Fruit fly (Drosophila melanogaster) whole organism, adult: Measurements from ENCODE around the gene ome.

Experiments
- CG11617 ChIP-seq: fragments of 200-800 bp; sonication (Bioruptor generic); optimal IDR thresholded peaks from 2 replicates; lab custom pipeline; 2017; ENCODE audit warnings: mild to moderate bottlenecking, missing biosample characterization, missing genetic modification reagents, missing genetic modification characterization
- CG12768 ChIP-seq: fragments of 200-800 bp; sonication (Bioruptor generic); optimal IDR thresholded peaks from 2 replicates; lab custom pipeline; 2017; ENCODE audit warnings: missing biosample characterization, missing genetic modification characterization, mild to moderate bottlenecking, moderate library complexity, missing genetic modification reagents
- CG14711 ChIP-seq: fragments of 200-800 bp; sonication (Bioruptor generic); optimal IDR thresholded peaks from 2 replicates; lab custom pipeline; 2018; ENCODE audit warnings: missing biosample characterization, mild to moderate bottlenecking, missing genetic modification characterization, moderate library complexity
- CG1620 ChIP-seq: fragments of 200-800 bp; sonication (Bioruptor generic); optimal IDR thresholded peaks from 2 replicates; lab custom pipeline; 2016; ENCODE audit warnings: missing biosample characterization, missing genetic modification characterization
- CG33017 ChIP-seq: fragments of 200-800 bp; sonication (Bioruptor generic); optimal IDR thresholded peaks from 2 replicates; lab custom pipeline; 2018; ENCODE audit warnings: missing biosample characterization, mild to moderate bottlenecking, missing genetic modification characterization, moderate library complexity
- CG5204 ChIP-seq: fragments of 200-800 bp; sonication (Bioruptor generic); optimal IDR thresholded peaks from 2 replicates; lab custom pipeline; 2016; ENCODE audit warnings: missing biosample characterization, missing genetic modification characterization
- CG7045 ChIP-seq: fragments of 200-800 bp; sonication (Bioruptor generic); optimal IDR thresholded peaks from 2 replicates; lab custom pipeline; 2017; ENCODE audit warnings: missing biosample characterization, mild to moderate bottlenecking, missing genetic modification characterization
- CG7101 ChIP-seq: fragments of 200-800 bp; sonication (Bioruptor generic); optimal IDR thresholded peaks from 2 replicates; lab custom pipeline; 2018; ENCODE audit warnings: missing biosample characterization, mild to moderate bottlenecking, missing genetic modification characterization, moderate library complexity
- Clk ChIP-seq: fragments of 200-800 bp; sonication (Bioruptor generic); optimal IDR thresholded peaks from 2 replicates; lab custom pipeline; 2017; ENCODE audit warnings: missing biosample characterization, missing genetic modification characterization
- Crg-1 ChIP-seq: fragments of 200-800 bp; sonication (Bioruptor generic); optimal IDR thresholded peaks from 2 replicates; lab custom pipeline; 2016; ENCODE audit warnings: missing biosample characterization, missing genetic modification characterization
- Hr96 ChIP-seq: fragments of 200-800 bp; sonication (Bioruptor generic); optimal IDR thresholded peaks from 2 replicates; lab custom pipeline; 2016; ENCODE audit warnings: missing biosample characterization, missing genetic modification characterization
- Mnt ChIP-seq: fragments of 200-800 bp; sonication (Bioruptor generic); optimal IDR thresholded peaks from 2 replicates; lab custom pipeline; 2016; ENCODE audit warnings: missing biosample characterization, mild to moderate bottlenecking, missing genetic modification characterization
- bab1 ChIP-seq: fragments of 200-800 bp; sonication (Bioruptor generic); optimal IDR thresholded peaks from 3 replicates; lab custom pipeline; 2019; ENCODE audit warnings: missing biosample characterization, mild to moderate bottlenecking, missing genetic modification characterization, moderate library complexity
- cic ChIP-seq: fragments of 200-800 bp; sonication (Bioruptor generic); optimal IDR thresholded peaks from 2 replicates; lab custom pipeline; 2017; ENCODE audit warnings: missing biosample characterization, mild to moderate bottlenecking, missing genetic modification characterization, moderate library complexity
- cnc ChIP-seq, 2 experiments: fragments of >200 bp; optimal IDR thresholded peaks; 2 replicates each; lab custom pipeline; 2017
- kay ChIP-seq: fragments of 200-800 bp; sonication (Bioruptor generic); peaks from one replicate; lab custom pipeline; 2016; ENCODE audit warnings: missing biosample characterization, missing genetic modification characterization, borderline replicate concordance
- ovo ChIP-seq: fragments of 200-800 bp; sonication (Bioruptor generic); optimal IDR thresholded peaks from 2 replicates; lab custom pipeline; 2016; ENCODE audit warnings: missing biosample characterization, missing genetic modification characterization
- pad ChIP-seq: fragments of 200-800 bp; sonication (Bioruptor generic); optimal IDR thresholded peaks from 3 replicates; lab custom pipeline; 2017; ENCODE audit warnings: missing biosample characterization, missing genetic modification characterization, mild to moderate bottlenecking, moderate library complexity, missing genetic modification reagents
- tj ChIP-seq: fragments of 200-800 bp; sonication (Bioruptor generic); optimal IDR thresholded peaks from 3 replicates; lab custom pipeline; 2017; ENCODE audit warnings: missing biosample characterization, mild to moderate bottlenecking, missing genetic modification characterization, moderate library complexity
- toe ChIP-seq: fragments of 200-800 bp; sonication (Bioruptor generic); optimal IDR thresholded peaks from 2 replicates; lab custom pipeline; 2016; ENCODE audit warnings: missing biosample characterization, missing genetic modification characterization

Gene ome

dm6 chr3L:14640814-14641317 is 31.8 kb upstream of the ome start:
- no peak for TF ChIP-seq CG7045
- no peak for TF ChIP-seq CG7101 (tag; lab: Kevin White, UChicago)
- TF ChIP-seq tj (GFP tag; lab: Kevin White, UChicago) = no peak
- TF ChIP-seq CG1620 (GFP tag; lab: Kevin White, UChicago) = no peak
- no peak for TF ChIP-seq Mnt (GFP tag; lab: Kevin White, UChicago)
- no peak for TF ChIP-seq CG33017 (tag; lab: Kevin White, UChicago)

dm6 chr3L:14641969-14642485 is 30.6 kb upstream of the ome start:
- TF ChIP-seq CG7101 (tag; lab: Kevin White, UChicago) (no peak), CG33017 (tag; lab: Kevin White, UChicago) (no peak), Mnt (GFP tag; lab: Kevin White, UChicago) (no peak), cnc (optimal IDR thresholded peaks at IDR 0.05; lab: Kevin White, UChicago) (no peak), Clk (GFP tag; lab: Kevin White, UChicago) (no peak)

dm6 chr3L:14642820-14643219 is 29.8 kb upstream of the ome start:
- TF ChIP-seq CG5204 = no peak
- TF ChIP-seq CG33017 (tag; lab: Kevin White, UChicago) = no peak
- no peak for TF ChIP-seq Hr96 (GFP tag; lab: Kevin White, UChicago)
- TF ChIP-seq Clk (GFP tag; lab: Kevin White, UChicago) = no peak
- TF ChIP-seq CG1620 (GFP tag; lab: Kevin White, UChicago) = no peak

DNA sequence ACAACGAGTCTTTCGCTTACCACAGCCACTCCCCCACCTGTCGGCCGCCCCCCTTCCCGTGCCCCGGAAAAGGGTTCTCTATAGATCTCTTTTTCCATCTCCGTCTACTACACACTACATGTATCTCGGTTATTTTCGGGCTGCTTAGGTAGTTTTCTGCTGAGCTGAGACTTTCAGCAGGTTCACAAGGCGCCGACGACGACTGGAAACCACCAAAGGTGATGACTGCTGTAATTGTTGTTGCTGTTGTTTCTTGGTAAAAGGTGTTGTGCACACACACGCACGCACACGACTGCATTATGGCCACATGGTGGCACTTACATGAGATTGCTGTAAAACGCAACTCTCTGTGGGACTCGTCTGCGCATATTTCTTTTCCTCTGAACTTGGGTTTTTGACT is 28.9 kb upstream of the ome start:
- TF ChIP-seq CG5204 = no peak
- TF ChIP-seq CG1620 (GFP tag; lab: Kevin White, UChicago) = no peak
- no peak for TF ChIP-seq bab1 (GFP tag; lab: Kevin White, UChicago)

dm6 chr3L:14645120-14645519 is 27.5 kb upstream of the ome start:
- TF ChIP-seq kay (GFP tag; lab: Kevin White, UChicago) (no peak), Crg-1 (GFP tag; lab: Kevin White, UChicago) (no peak), Clk (GFP tag; lab: Kevin White, UChicago) (no peak), CG11617 (GFP tag; lab: Kevin White, UChicago) (no peak), CG7101 (tag; lab: Kevin White, UChicago) (no peak), CG33017 (tag; lab: Kevin White, UChicago) (no peak), CG14711 (tag; lab: Kevin White, UChicago) (no peak), tj (GFP tag; lab: Kevin White, UChicago) (no peak), ovo (no peak), CG7045 (no peak), CG5204 (no peak), bab1 (GFP tag; lab: Kevin White, UChicago) (no peak), cic (GFP tag; lab: Kevin White, UChicago) (no peak), CG12768 (no peak), Mnt (GFP tag; lab: Kevin White, UChicago) (no peak), pad (GFP tag; lab: Kevin White, UChicago) (no peak), toe (GFP tag; lab: Kevin White, UChicago) (no peak)

DNA sequence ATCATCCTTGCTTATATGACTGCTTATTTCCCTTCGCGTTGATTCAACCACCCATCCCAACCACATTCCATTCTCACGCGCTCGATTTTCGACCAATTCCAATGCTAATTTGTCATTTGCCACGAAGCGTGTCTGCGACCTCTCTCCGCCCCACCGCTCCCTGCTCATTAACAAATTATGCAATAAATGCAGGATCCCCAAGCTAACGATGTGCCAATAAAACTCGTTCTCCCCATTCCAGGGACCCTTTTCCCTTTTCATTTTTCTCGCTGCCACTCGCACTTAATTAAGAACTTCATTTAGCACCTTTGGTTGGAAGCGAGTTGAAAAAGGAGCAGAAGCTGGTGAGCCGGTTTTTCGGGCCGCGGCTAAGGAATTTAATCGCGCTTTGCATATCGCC is 26.7 kb upstream of the ome start:
- no peak for TF ChIP-seq CG12768
- TF ChIP-seq toe (GFP tag; lab: Kevin White, UChicago) = no peak
- no peak for TF ChIP-seq CG7045
- TF ChIP-seq CG11617 (GFP tag; lab: Kevin White, UChicago) = no peak
- TF ChIP-seq CG1620 (GFP tag; lab: Kevin White, UChicago) = no peak
- no peak for TF ChIP-seq cic (GFP tag; lab: Kevin White, UChicago)
- TF ChIP-seq Clk (GFP tag; lab: Kevin White, UChicago) = no peak
- TF ChIP-seq Crg-1 (GFP tag; lab: Kevin White, UChicago) = no peak
- TF ChIP-seq ovo = no peak
- no peak for TF ChIP-seq bab1 (GFP tag; lab: Kevin White, UChicago)
- no peak for TF ChIP-seq CG7101 (tag; lab: Kevin White, UChicago)

dm6 chr3L:14647210-14647869 is 25.3 kb upstream of the ome start:
- TF ChIP-seq CG11617 (GFP tag; lab: Kevin White, UChicago) = no peak
- no peak for TF ChIP-seq Hr96 (GFP tag; lab: Kevin White, UChicago)
- TF ChIP-seq Mnt (GFP tag; lab: Kevin White, UChicago) = no peak
- no peak for TF ChIP-seq Crg-1 (GFP tag; lab: Kevin White, UChicago)
- no peak for TF ChIP-seq CG7101 (tag; lab: Kevin White, UChicago)
- no peak for TF ChIP-seq cnc (optimal IDR thresholded peaks at IDR 0.05; lab: Kevin White, UChicago)
